Fruit fly (Drosophila melanogaster): ENCODE data around the gene CG12123.

CG12123 gene

DNA sequence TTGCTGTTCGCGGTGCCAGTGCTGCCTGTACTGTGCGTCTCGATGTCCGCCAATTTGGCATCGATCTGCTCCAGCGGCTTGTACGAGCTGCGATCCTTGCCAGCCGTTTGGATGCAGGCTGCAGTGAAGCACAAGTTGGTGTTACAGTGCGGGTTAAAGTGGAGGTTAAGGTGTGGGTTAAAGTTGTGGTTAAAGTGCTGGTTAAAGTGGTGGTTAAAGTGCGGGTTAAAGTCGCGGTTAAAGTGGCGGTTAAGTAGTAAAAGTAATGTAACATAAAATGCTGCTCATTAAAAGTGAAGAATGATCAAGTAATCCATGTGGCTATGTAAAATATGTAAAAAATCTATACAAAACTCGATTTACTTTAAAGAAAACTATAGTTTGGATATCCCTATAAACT lies 10.0 kb upstream of the CG12123 start:
- no peak for TF ChIP-seq Snoo (tag; optimal IDR thresholded peaks at IDR 0.05)
- no peak for TF ChIP-seq CG14655 (GFP tag; optimal IDR thresholded peaks at IDR 0.05)
- no peak for TF ChIP-seq D1 (tag; optimal IDR thresholded peaks at IDR 0.05)
- no peak for TF ChIP-seq CG12605 (GFP tag; IDR thresholded peaks at IDR 0.05)
- TF ChIP-seq CG9948 (tag; optimal IDR thresholded peaks at IDR 0.05) = no peak
- no peak for TF ChIP-seq fd96Ca (GFP tag; IDR thresholded peaks at IDR 0.05)
- no peak for TF ChIP-seq EcR (GFP tag; optimal IDR thresholded peaks at IDR 0.05)

DNA sequence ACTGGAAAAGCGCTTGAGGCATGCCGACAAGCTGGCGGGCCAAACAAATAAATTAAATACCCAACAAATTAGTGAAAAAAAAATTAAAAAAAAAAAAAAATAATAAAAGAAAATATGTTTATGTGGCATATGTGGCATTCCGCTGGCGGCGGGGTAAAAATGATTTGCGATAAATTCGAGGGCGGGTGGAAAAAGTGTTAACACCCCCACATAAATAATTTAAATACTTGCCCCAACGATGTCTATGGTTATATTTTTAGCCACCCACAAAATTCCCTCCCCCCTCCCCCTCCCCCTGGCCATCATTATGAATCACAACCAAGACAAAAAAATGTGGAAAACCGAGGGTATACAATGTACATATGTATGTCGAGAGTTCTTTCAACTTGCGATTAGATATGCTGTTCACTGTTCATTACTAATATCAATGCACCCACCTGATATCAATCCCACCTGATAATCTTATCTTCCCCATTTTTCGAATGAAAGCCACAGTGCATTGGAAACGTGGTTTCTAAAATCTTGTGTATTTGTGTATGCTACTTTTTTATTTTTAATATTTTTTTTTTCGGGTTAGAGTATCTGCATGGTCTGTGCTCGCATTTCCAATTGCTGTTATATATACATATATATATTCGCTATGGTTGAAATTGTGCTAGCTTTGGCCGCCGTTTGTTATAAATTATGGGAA lies 8.2 kb upstream of the CG12123 start:
- no peak for TF ChIP-seq CG8301 (tag; optimal IDR thresholded peaks at IDR 0.05)
- TF ChIP-seq CG8159 (tag; optimal IDR thresholded peaks at IDR 0.05) = no peak
- TF ChIP-seq EcR (GFP tag; optimal IDR thresholded peaks at IDR 0.05) = no peak
- TF ChIP-seq Ets98B (GFP tag; IDR thresholded peaks at IDR 0.05) = no peak
- no peak for TF ChIP-seq CG4496 (GFP tag; IDR thresholded peaks at IDR 0.05)
- TF ChIP-seq CG9948 (tag; optimal IDR thresholded peaks at IDR 0.05) = no peak
- no peak for TF ChIP-seq CG15710 (tag; optimal IDR thresholded peaks at IDR 0.05)
- no peak for TF ChIP-seq CG10348 (GFP tag; IDR thresholded peaks at IDR 0.05)
- no peak for TF ChIP-seq gl (tag; optimal IDR thresholded peaks at IDR 0.05)
- no peak for TF ChIP-seq CG32121 (GFP tag; IDR thresholded peaks at IDR 0.05)
- no peak for TF ChIP-seq D1 (tag; optimal IDR thresholded peaks at IDR 0.05)
- TF ChIP-seq CG13204 (GFP tag; optimal IDR thresholded peaks at IDR 0.05) = no peak
- no peak for TF ChIP-seq Pif1B (GFP tag; optimal IDR thresholded peaks at IDR 0.05)
- TF ChIP-seq CG12605 (GFP tag; IDR thresholded peaks at IDR 0.05) = no peak
- TF ChIP-seq rn (GFP tag; IDR thresholded peaks at IDR 0.05) = no peak

DNA sequence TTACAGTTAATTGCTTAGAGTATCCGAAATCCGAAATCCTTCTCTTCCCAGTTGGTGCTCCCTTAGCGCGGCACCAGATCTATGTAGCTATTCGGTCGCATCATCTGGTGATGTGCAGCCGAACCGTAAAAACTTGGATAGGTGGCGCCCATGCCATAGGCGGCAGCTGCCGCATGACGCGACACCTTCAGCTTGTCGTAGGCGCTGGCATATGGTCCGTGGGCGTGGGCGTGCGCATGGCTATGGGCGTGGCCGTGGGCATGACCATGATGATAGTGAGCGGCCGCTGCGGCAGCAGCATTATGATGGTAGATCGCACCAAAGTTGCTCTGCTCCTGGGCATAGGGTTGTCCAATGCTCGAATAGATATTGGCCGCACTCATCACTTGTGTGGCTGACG lies 6.0 kb upstream of the CG12123 start:
- TF ChIP-seq Ets98B (GFP tag; IDR thresholded peaks at IDR 0.05) = no peak
- TF ChIP-seq Snoo (tag; optimal IDR thresholded peaks at IDR 0.05) = no peak
- TF ChIP-seq rn (GFP tag; IDR thresholded peaks at IDR 0.05) = no peak
- no peak for TF ChIP-seq CG13204 (GFP tag; optimal IDR thresholded peaks at IDR 0.05)
- no peak for TF ChIP-seq CG9948 (tag; optimal IDR thresholded peaks at IDR 0.05)
- no peak for TF ChIP-seq CG14655 (GFP tag; optimal IDR thresholded peaks at IDR 0.05)
- no peak for TF ChIP-seq CG15710 (tag; optimal IDR thresholded peaks at IDR 0.05)
- TF ChIP-seq CG8159 (tag; optimal IDR thresholded peaks at IDR 0.05) = no peak
- no peak for TF ChIP-seq CG4496 (GFP tag; IDR thresholded peaks at IDR 0.05)
- no peak for TF ChIP-seq D1 (tag; optimal IDR thresholded peaks at IDR 0.05)
- TF ChIP-seq Pif1A (GFP tag; optimal IDR thresholded peaks at IDR 0.05) = no peak
- TF ChIP-seq CG34367 (tag; optimal IDR thresholded peaks at IDR 0.05) = no peak
- no peak for TF ChIP-seq EcR (GFP tag; optimal IDR thresholded peaks at IDR 0.05)
- TF ChIP-seq Pif1B (GFP tag; optimal IDR thresholded peaks at IDR 0.05) = no peak
- TF ChIP-seq CG17806 (tag; optimal IDR thresholded peaks at IDR 0.05) = no peak
- TF ChIP-seq CG10348 (GFP tag; IDR thresholded peaks at IDR 0.05) = no peak
- TF ChIP-seq gl (tag; optimal IDR thresholded peaks at IDR 0.05) = no peak
- no peak for TF ChIP-seq CG8301 (tag; optimal IDR thresholded peaks at IDR 0.05)

DNA sequence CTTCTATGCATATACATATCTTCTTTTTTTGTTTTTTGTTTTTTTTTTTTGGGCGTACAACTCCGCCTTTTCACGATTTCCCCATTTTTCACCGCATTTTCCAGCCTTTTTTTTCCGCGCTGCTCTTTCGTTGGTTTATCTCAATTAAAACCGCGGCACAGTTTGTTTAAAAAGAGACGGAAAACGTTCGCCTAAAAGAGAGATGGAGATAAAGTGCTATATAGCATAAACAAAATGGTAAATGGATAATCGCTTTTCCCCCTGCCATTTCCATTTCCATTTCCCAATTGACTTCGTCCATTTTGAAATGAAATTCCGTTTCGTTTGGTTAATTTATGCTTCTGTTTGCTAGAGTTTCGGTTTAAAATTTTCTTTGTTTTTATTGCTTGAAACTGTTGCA lies 5.0 kb upstream of the CG12123 start:
- no peak for TF ChIP-seq gl (tag; optimal IDR thresholded peaks at IDR 0.05)
- no peak for TF ChIP-seq fd96Ca (GFP tag; IDR thresholded peaks at IDR 0.05)
- TF ChIP-seq Snoo (tag; optimal IDR thresholded peaks at IDR 0.05) = no peak
- TF ChIP-seq CG32121 (GFP tag; IDR thresholded peaks at IDR 0.05) = no peak
- no peak for TF ChIP-seq rn (GFP tag; IDR thresholded peaks at IDR 0.05)
- no peak for TF ChIP-seq CG10348 (GFP tag; IDR thresholded peaks at IDR 0.05)
- no peak for TF ChIP-seq Ets98B (GFP tag; IDR thresholded peaks at IDR 0.05)
- no peak for TF ChIP-seq CG4496 (GFP tag; IDR thresholded peaks at IDR 0.05)
- no peak for TF ChIP-seq CG8159 (tag; optimal IDR thresholded peaks at IDR 0.05)
- TF ChIP-seq D1 (tag; optimal IDR thresholded peaks at IDR 0.05) = no peak
- TF ChIP-seq CG9948 (tag; optimal IDR thresholded peaks at IDR 0.05) = no peak

DNA sequence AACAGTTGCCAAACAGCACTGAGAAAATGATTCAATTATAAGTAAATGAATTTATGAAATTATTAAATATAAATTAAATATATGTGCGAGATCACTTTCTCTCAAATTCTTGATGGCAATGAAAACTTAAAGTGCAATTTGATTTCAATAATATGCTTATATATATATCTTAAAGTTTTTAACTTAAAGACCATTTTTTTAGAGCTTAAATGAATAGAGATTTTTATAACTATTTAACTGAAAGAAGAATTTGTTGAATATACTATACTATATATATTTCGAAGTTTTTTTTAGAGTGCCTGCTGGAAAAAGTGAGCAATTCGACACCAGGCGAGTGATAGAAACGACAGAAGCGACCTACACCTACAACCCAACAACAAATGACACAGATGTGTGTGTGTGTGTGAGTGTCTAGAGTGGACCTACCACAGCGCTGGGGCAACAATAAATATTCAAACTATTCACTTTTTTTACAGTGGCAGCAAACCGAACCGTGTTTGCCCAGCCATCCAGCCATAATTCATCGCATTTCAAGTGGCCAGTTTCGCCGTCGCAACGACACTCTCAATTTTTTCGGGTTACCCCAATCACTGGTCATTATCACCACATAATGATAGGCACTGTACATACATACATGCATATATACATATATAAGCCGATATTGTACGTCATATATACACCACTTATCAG lies 2.9 kb upstream of the CG12123 start:
- TF ChIP-seq CG17806 (tag; optimal IDR thresholded peaks at IDR 0.05) (no peak), CG8159 (tag; optimal IDR thresholded peaks at IDR 0.05) (peak; percentile 33)

DNA sequence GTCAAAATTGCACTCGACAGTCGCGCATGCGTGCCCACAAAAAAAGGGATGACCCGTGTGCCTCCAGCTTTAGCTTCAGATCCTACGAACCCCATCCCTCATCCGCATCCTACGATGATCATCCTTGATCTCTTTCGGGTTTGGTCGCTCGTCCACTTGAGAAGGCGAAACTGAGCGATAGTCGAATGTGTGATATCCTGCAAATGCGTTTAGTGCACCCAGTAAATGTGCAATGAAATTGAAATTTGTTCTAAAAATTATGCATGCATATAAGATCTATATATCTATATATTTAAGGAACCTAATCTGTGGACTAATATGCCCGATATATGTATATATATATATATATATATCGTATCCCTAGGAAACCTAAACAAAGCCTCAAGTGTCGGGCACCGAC lies 2.1 kb upstream of the CG12123 start:
- TF ChIP-seq rn (GFP tag; IDR thresholded peaks at IDR 0.05) = no peak
- no peak for TF ChIP-seq CG8159 (tag; optimal IDR thresholded peaks at IDR 0.05)
- no peak for TF ChIP-seq Pif1A (GFP tag; optimal IDR thresholded peaks at IDR 0.05)
- no peak for TF ChIP-seq gl (tag; optimal IDR thresholded peaks at IDR 0.05)
- TF ChIP-seq CG4496 (GFP tag; IDR thresholded peaks at IDR 0.05) = no peak
- no peak for TF ChIP-seq CG15710 (tag; optimal IDR thresholded peaks at IDR 0.05)
- no peak for TF ChIP-seq D1 (tag; optimal IDR thresholded peaks at IDR 0.05)
- TF ChIP-seq CG9948 (tag; optimal IDR thresholded peaks at IDR 0.05) = no peak
- TF ChIP-seq CG32121 (GFP tag; IDR thresholded peaks at IDR 0.05) = no peak
- no peak for TF ChIP-seq CG13204 (GFP tag; optimal IDR thresholded peaks at IDR 0.05)
- no peak for TF ChIP-seq CG34367 (tag; optimal IDR thresholded peaks at IDR 0.05)
- TF ChIP-seq Ets98B (GFP tag; IDR thresholded peaks at IDR 0.05) = no peak
- TF ChIP-seq EcR (GFP tag; optimal IDR thresholded peaks at IDR 0.05) = no peak
- no peak for TF ChIP-seq Snoo (tag; optimal IDR thresholded peaks at IDR 0.05)
- no peak for TF ChIP-seq fd96Ca (GFP tag; IDR thresholded peaks at IDR 0.05)
- TF ChIP-seq CG10348 (GFP tag; IDR thresholded peaks at IDR 0.05) = no peak
